Worm (Caenorhabditis elegans): ENCODE results near the gene Y53F4B.27.

Gene Y53F4B.27

ce11 chrII:15145594-15145993, at the start of gene Y53F4B.27:
Gene Y53F4B.27 (plus strand): TSS chrII:15145894.
- TF ChIP-seq dve-1 (tag; optimal IDR thresholded peaks at IDR 0.05) (no peak), hlh-8 (tag; optimal IDR thresholded peaks at IDR 0.05) (no peak), ref-2 (tag; optimal IDR thresholded peaks at IDR 0.05) (no peak), ztf-16 (tag; optimal IDR thresholded peaks at IDR 0.05) (no peak), fax-1 (tag; optimal IDR thresholded peaks at IDR 0.05) (no peak), pqm-1 (tag; optimal IDR thresholded peaks at IDR 0.05) (no peak), lim-6 (tag; optimal IDR thresholded peaks at IDR 0.05) (no peak), npax-4 (tag; optimal IDR thresholded peaks at IDR 0.05) (no peak), T23F11.4 (GFP tag; optimal IDR thresholded peaks at IDR 0.05) (no peak), ceh-24 (tag; optimal IDR thresholded peaks at IDR 0.05) (no peak), hlh-13 (GFP tag; optimal IDR thresholded peaks at IDR 0.05) (no peak), fkh-10 (GFP tag; optimal IDR thresholded peaks at IDR 0.05) (no peak), K09A11.1 (tag; optimal IDR thresholded peaks at IDR 0.05; ENCODE audit: insufficient read depth) (no peak), tbx-7 (tag; optimal IDR thresholded peaks at IDR 0.05) (no peak), ceh-30 (tag; optimal IDR thresholded peaks at IDR 0.05) (no peak)

ce11 chrII:15107184-15107583, 38.5 kb upstream of the Y53F4B.27 start:
- TF ChIP-seq ceh-24 (tag; optimal IDR thresholded peaks at IDR 0.05) (no peak), tbx-7 (tag; optimal IDR thresholded peaks at IDR 0.05) (no peak), ceh-14 (tag; optimal IDR thresholded peaks at IDR 0.05) (no peak), hlh-13 (GFP tag; optimal IDR thresholded peaks at IDR 0.05) (no peak), dmd-4 (tag; optimal IDR thresholded peaks at IDR 0.05; ENCODE audit: borderline replicate concordance) (no peak), ceh-48 (tag; optimal IDR thresholded peaks at IDR 0.05) (no peak), madf-2 (tag; optimal IDR thresholded peaks at IDR 0.05) (no peak), sox-2 (GFP tag; IDR thresholded peaks at IDR 0.05) (no peak)

ce11 chrII:15109844-15110243, 35.9 kb upstream of the Y53F4B.27 start, which contains the start of gene Y53F4B.39:
Gene Y53F4B.39 (plus strand): TSS chrII:15110144.
- no peak for TF ChIP-seq ztf-16 (tag; optimal IDR thresholded peaks at IDR 0.05)
- no peak for TF ChIP-seq pqm-1 (tag; optimal IDR thresholded peaks at IDR 0.05)
- no peak for TF ChIP-seq hlh-8 (tag; optimal IDR thresholded peaks at IDR 0.05)
- TF ChIP-seq pat-9 (tag; optimal IDR thresholded peaks at IDR 0.05) = no peak
- TF ChIP-seq odd-2 (tag; optimal IDR thresholded peaks at IDR 0.05) = no peak
- no peak for TF ChIP-seq hlh-13 (GFP tag; optimal IDR thresholded peaks at IDR 0.05)
- TF ChIP-seq che-1 (tag; optimal IDR thresholded peaks at IDR 0.05) = no peak
- TF ChIP-seq tbx-7 (tag; optimal IDR thresholded peaks at IDR 0.05) = no peak
- no peak for TF ChIP-seq ceh-6 (GFP tag; optimal IDR thresholded peaks at IDR 0.05)
- TF ChIP-seq pros-1 (tag; optimal IDR thresholded peaks at IDR 0.05) = no peak
- TF ChIP-seq K02D7.2 (tag; optimal IDR thresholded peaks at IDR 0.05) = no peak
- no peak for TF ChIP-seq sdc-2 (tag; optimal IDR thresholded peaks at IDR 0.05)
- no peak for TF ChIP-seq sox-4 (tag; optimal IDR thresholded peaks at IDR 0.05)
- TF ChIP-seq lim-6 (tag; optimal IDR thresholded peaks at IDR 0.05) = no peak
- TF ChIP-seq rnt-1 (tag; optimal IDR thresholded peaks at IDR 0.05) = no peak
- TF ChIP-seq ceh-18 (tag; optimal IDR thresholded peaks at IDR 0.05) = no peak
- no peak for TF ChIP-seq ceh-48 (tag; optimal IDR thresholded peaks at IDR 0.05)

ce11 chrII:15111352-15111751, 34.3 kb upstream of the Y53F4B.27 start:
- no peak for TF ChIP-seq unc-86 (tag; optimal IDR thresholded peaks at IDR 0.05)
- peak; percentile 21 for TF ChIP-seq elt-2 (tag; optimal IDR thresholded peaks at IDR 0.05)

- TF ChIP-seq ceh-34 (tag; optimal IDR thresholded peaks at IDR 0.05) (peak; percentile 3), nfya-1 (tag; optimal IDR thresholded peaks at IDR 0.05) (peak; percentile 39), tbx-2 (tag; optimal IDR thresholded peaks at IDR 0.05) (no peak), pha-2 (tag; optimal IDR thresholded peaks at IDR 0.05) (peak; percentile 4), K02D7.2 (tag; optimal IDR thresholded peaks at IDR 0.05) (peak; percentile 3), C38D4.7 (GFP tag; optimal IDR thresholded peaks at IDR 0.05) (no peak), fkh-10 (GFP tag; optimal IDR thresholded peaks at IDR 0.05) (no peak), odd-2 (tag; optimal IDR thresholded peaks at IDR 0.05) (no peak), sox-4 (tag; optimal IDR thresholded peaks at IDR 0.05) (no peak), ceh-22 (tag; optimal IDR thresholded peaks at IDR 0.05) (no peak), mec-3 (tag; optimal IDR thresholded peaks at IDR 0.05; ENCODE audit: borderline replicate concordance) (no peak), elt-4 (tag; optimal IDR thresholded peaks at IDR 0.05) (no peak), ceh-31 (tag; optimal IDR thresholded peaks at IDR 0.05) (peak; percentile 45), fkh-6 (tag; optimal IDR thresholded peaks at IDR 0.05) (no peak), C08G9.2 (tag; optimal IDR thresholded peaks at IDR 0.05) (no peak), ceh-14 (tag; optimal IDR thresholded peaks at IDR 0.05) (peak; percentile 10), hlh-13 (GFP tag; optimal IDR thresholded peaks at IDR 0.05) (no peak), rnt-1 (tag; optimal IDR thresholded peaks at IDR 0.05) (no peak), npax-4 (tag; optimal IDR thresholded peaks at IDR 0.05) (no peak)
These were observed 25.9 kb upstream of the Y53F4B.27 start, which contains the start of gene arp-1 for ce11 chrII:15119537-15120360. Gene arp-1 (plus strand): TSS chrII:15120301.
